Worm (Caenorhabditis elegans) whole organism, young adult: ENCODE measurements around the gene C49H3.6.
A peak's percentile ranks its signal among the peaks of the same experiment; 100 is the strongest.
"Not testable (repeated sequence)": the region's sequence is repeated elsewhere in the genome, so short reads cannot be mapped to it uniquely, and the experiment has no call there.

Source experiments
- C06A6.2 ChIP-seq: fragments of 200-800 bp; sonication (Bioruptor generic); conservative IDR thresholded peaks from 2 replicates; pipeline ENCODE4 v1.3.6; 2022; ENCODE audit warnings: missing genetic modification characterization, missing compliant biosample characterization
- D2030.7 ChIP-seq: fragments of 200-800 bp; sonication (Bioruptor generic); IDR thresholded peaks from 2 replicates; pipeline ENCODE4 v1.3.6; 2022; ENCODE audit warnings: missing genetic modification reagents, missing genetic modification characterization, missing compliant biosample characterization
- F33H1.4 ChIP-seq: fragments of 200-800 bp; sonication (Bioruptor generic); IDR thresholded peaks from 2 replicates; pipeline ENCODE4 v1.3.6; 2022; ENCODE audit warnings: missing genetic modification reagents, missing genetic modification characterization, missing compliant biosample characterization
- K11D2.4 ChIP-seq: fragments of 200-800 bp; sonication (Bioruptor generic); IDR thresholded peaks from 2 replicates; pipeline ENCODE4 v1.3.6; 2022; ENCODE audit warnings: missing genetic modification reagents, missing genetic modification characterization, missing compliant biosample characterization
- Y56A3A.18 ChIP-seq: fragments of 200-800 bp; sonication (Bioruptor generic); IDR thresholded peaks from 2 replicates; pipeline ENCODE4 v1.3.6; 2022; ENCODE audit warnings: missing genetic modification reagents, missing genetic modification characterization, missing compliant biosample characterization
- Y67H2A.10 ChIP-seq: fragments of 200-800 bp; sonication (Bioruptor generic); conservative IDR thresholded peaks from 2 replicates; pipeline ENCODE4 v1.3.6; 2022; ENCODE audit warnings: missing genetic modification reagents, missing genetic modification characterization, missing compliant biosample characterization
- Y95B8A.8 ChIP-seq: fragments of 200-800 bp; sonication (Bioruptor generic); IDR thresholded peaks from 2 replicates; pipeline ENCODE4 v1.3.6; 2022; ENCODE audit warnings: missing genetic modification reagents, missing genetic modification characterization, missing compliant biosample characterization
- ama-1 ChIP-seq, 3 experiments: fragments of 150-350 bp in 1 of 3; sonication (generic microtip) in 2 of 3; optimal IDR thresholded peaks; 2 replicates each; lab custom pipeline; 2014 to 2018; ENCODE audit warnings: missing biosample characterization in 2 of 3, missing genetic modification characterization in 2 of 3, missing genetic modification reagents in 2 of 3
- aptf-2 ChIP-seq: fragments of 200-800 bp; sonication (Bioruptor generic); conservative IDR thresholded peaks from 2 replicates; pipeline ENCODE4 v1.3.6; 2022; ENCODE audit warnings: missing genetic modification reagents, missing genetic modification characterization, missing compliant biosample characterization
- atf-7 ChIP-seq: sonication (generic microtip); optimal IDR thresholded peaks from 2 replicates; lab custom pipeline; 2017; ENCODE audit warnings: mild to moderate bottlenecking, missing genetic modification characterization, missing compliant biosample characterization
- attf-3 ChIP-seq: fragments of 200-800 bp; sonication (Bioruptor generic); conservative IDR thresholded peaks from 2 replicates; pipeline ENCODE4 v1.3.6; 2022; ENCODE audit warnings: missing genetic modification reagents, missing genetic modification characterization, missing compliant biosample characterization
- attf-5 ChIP-seq: fragments of 200-800 bp; sonication (Bioruptor generic); optimal IDR thresholded peaks from 2 replicates; lab custom pipeline; 2018; ENCODE audit warnings: mild to moderate bottlenecking, missing genetic modification characterization, missing compliant biosample characterization
- attf-6 ChIP-seq: fragments of 200-800 bp; sonication (Bioruptor generic); IDR thresholded peaks from 2 replicates; pipeline ENCODE4 v1.3.6; 2022; ENCODE audit warnings: missing genetic modification reagents, missing genetic modification characterization, missing compliant biosample characterization
- bed-1 ChIP-seq: fragments of 200-800 bp; sonication (Bioruptor generic); IDR thresholded peaks from 2 replicates; pipeline ENCODE4 v1.3.6; 2022; ENCODE audit warnings: missing genetic modification reagents, missing genetic modification characterization, missing compliant biosample characterization
- bed-2 ChIP-seq: fragments of 200-800 bp; sonication (Bioruptor generic); IDR thresholded peaks from 2 replicates; pipeline ENCODE4 v1.3.6; 2022; ENCODE audit warnings: missing genetic modification reagents, missing genetic modification characterization, missing compliant biosample characterization
- cebp-1 ChIP-seq, 2 experiments: fragments of 200-800 bp in 1 of 2; sonication (Bioruptor generic) in 1 of 2; sonication (generic microtip) in 1 of 2; IDR thresholded peaks in 1 of 2; optimal IDR thresholded peaks in 1 of 2; 2 replicates each; pipeline versions ENCODE4 v1.3.6 to Lab custom; 2017 to 2022; ENCODE audit warnings: missing compliant biosample characterization in 2 of 2, missing genetic modification characterization in 2 of 2, mild to moderate bottlenecking in 1 of 2, missing genetic modification reagents in 1 of 2, moderate library complexity in 1 of 2
- ceh-100 ChIP-seq: fragments of 200-800 bp; sonication (Bioruptor generic); IDR thresholded peaks from 2 replicates; pipeline ENCODE4 v1.3.6; 2022; ENCODE audit warnings: missing genetic modification reagents, missing genetic modification characterization, missing compliant biosample characterization
- ceh-79 ChIP-seq: sonication (generic microtip); optimal IDR thresholded peaks from 2 replicates; lab custom pipeline; 2017; ENCODE audit warnings: mild to moderate bottlenecking, missing genetic modification characterization, missing compliant biosample characterization
- dox-1 ChIP-seq: fragments of 200-800 bp; sonication (Bioruptor generic); IDR thresholded peaks from 2 replicates; pipeline ENCODE4 v1.3.6; 2022; ENCODE audit warnings: missing genetic modification reagents, missing genetic modification characterization, missing compliant biosample characterization
- egrh-3 ChIP-seq: fragments of 200-800 bp; sonication (Bioruptor generic); IDR thresholded peaks from 2 replicates; pipeline ENCODE4 v1.3.6; 2022; ENCODE audit warnings: missing genetic modification reagents, missing genetic modification characterization, missing compliant biosample characterization
- ets-4 ChIP-seq: fragments of 200-800 bp; sonication (Bioruptor generic); optimal IDR thresholded peaks from 2 replicates; lab custom pipeline; 2018; ENCODE audit warnings: mild to moderate bottlenecking, missing genetic modification characterization, missing compliant biosample characterization
- hmg-1.2 ChIP-seq: fragments of 200-800 bp; sonication (Bioruptor generic); IDR thresholded peaks from 2 replicates; pipeline ENCODE4 v1.3.6; 2022; ENCODE audit warnings: missing genetic modification reagents, missing genetic modification characterization, missing compliant biosample characterization
- let-526 ChIP-seq: fragments of 200-800 bp; sonication (Bioruptor generic); IDR thresholded peaks from 2 replicates; pipeline ENCODE4 v1.3.6; 2022; ENCODE audit warnings: missing genetic modification reagents, missing genetic modification characterization, missing compliant biosample characterization
- let-607 ChIP-seq, 2 experiments: fragments of 200-800 bp in 1 of 2; sonication (Bioruptor generic) in 1 of 2; sonication (generic microtip) in 1 of 2; optimal IDR thresholded peaks; 2 replicates each; lab custom pipeline; 2016 to 2018; ENCODE audit warnings: mild to moderate bottlenecking in 2 of 2, missing compliant biosample characterization in 2 of 2, missing genetic modification characterization in 2 of 2, moderate library complexity in 2 of 2, missing genotype in 1 of 2
- lin-26 ChIP-seq: fragments of 200-800 bp; sonication (Bioruptor generic); IDR thresholded peaks from 2 replicates; pipeline ENCODE4 v1.3.6; 2022; ENCODE audit warnings: missing genetic modification reagents, missing genetic modification characterization, missing compliant biosample characterization
- lin-35 ChIP-seq, 3 experiments: fragments of 150-350 bp in 2 of 3; sonication (generic microtip) in 1 of 3; optimal IDR thresholded peaks; 2 replicates each; lab custom pipeline; 2014 to 2018; ENCODE audit warnings: missing biosample characterization in 3 of 3, missing genetic modification characterization in 3 of 3, missing genetic modification reagents in 3 of 3
- lsl-1 ChIP-seq: fragments of 200-800 bp; sonication (Bioruptor generic); optimal IDR thresholded peaks from 2 replicates; lab custom pipeline; 2018; ENCODE audit warnings: mild to moderate bottlenecking, missing genetic modification characterization, moderate library complexity, missing compliant biosample characterization
- madf-6 ChIP-seq: fragments of 200-800 bp; sonication (Bioruptor generic); IDR thresholded peaks from 2 replicates; pipeline ENCODE4 v1.3.6; 2022; ENCODE audit warnings: missing genetic modification reagents, missing genetic modification characterization, missing compliant biosample characterization
- mcd-1 ChIP-seq: fragments of 200-800 bp; sonication (Bioruptor generic); IDR thresholded peaks from 2 replicates; pipeline ENCODE4 v1.3.6; 2022; ENCODE audit warnings: missing genetic modification reagents, missing genetic modification characterization, missing compliant biosample characterization
- mes-4 ChIP-seq: sonication (generic microtip); optimal IDR thresholded peaks from 2 replicates; lab custom pipeline; 2016; ENCODE audit warnings: missing genotype, missing genetic modification characterization, missing compliant biosample characterization
- nfyb-1 ChIP-seq: fragments of 200-800 bp; sonication (Bioruptor generic); IDR thresholded peaks from 2 replicates; pipeline ENCODE4 v1.3.6; 2022; ENCODE audit warnings: missing genetic modification reagents, missing genetic modification characterization, missing compliant biosample characterization
- pbrm-1 ChIP-seq: fragments of 200-800 bp; sonication (Bioruptor generic); IDR thresholded peaks from 2 replicates; pipeline ENCODE4 v1.3.6; 2022; ENCODE audit warnings: missing genetic modification reagents, missing genetic modification characterization, missing compliant biosample characterization
- rcor-1 ChIP-seq: fragments of 200-800 bp; sonication (Bioruptor generic); IDR thresholded peaks from 2 replicates; pipeline ENCODE4 v1.3.6; 2022; ENCODE audit warnings: missing genetic modification reagents, missing genetic modification characterization, missing compliant biosample characterization
- rpc-1 ChIP-seq, 2 experiments: fragments of 150-350 bp in 1 of 2; sonication (generic microtip) in 1 of 2; optimal IDR thresholded peaks; 2 replicates each; lab custom pipeline; 2014 to 2018; ENCODE audit warnings: missing biosample characterization in 1 of 2, missing genetic modification characterization in 1 of 2, missing genetic modification reagents in 1 of 2, missing genotype in 1 of 2
- sea-2 ChIP-seq: fragments of 200-800 bp; sonication (Bioruptor generic); IDR thresholded peaks from 2 replicates; pipeline ENCODE4 v1.3.6; 2022; ENCODE audit warnings: missing genetic modification characterization, missing compliant biosample characterization
- snpc-4 ChIP-seq, 5 experiments: fragments of 150-350 bp in 1 of 5; sonication (generic microtip) in 4 of 5; optimal IDR thresholded peaks; 2 replicates each; lab custom pipeline; 2014 to 2018; ENCODE audit warnings: missing genetic modification characterization in 5 of 5, missing biosample characterization in 3 of 5, antibody characterized with exemption in 2 of 5, mild to moderate bottlenecking in 2 of 5, missing compliant biosample characterization in 2 of 5, missing genotype in 2 of 5, moderate library complexity in 2 of 5, missing genetic modification reagents in 1 of 5
- somi-1 ChIP-seq: fragments of 200-800 bp; sonication (Bioruptor generic); optimal IDR thresholded peaks from 2 replicates; lab custom pipeline; 2018; ENCODE audit warnings: mild to moderate bottlenecking, missing genetic modification characterization, missing compliant biosample characterization
- tlf-1 ChIP-seq: fragments of 200-800 bp; sonication (Bioruptor generic); optimal IDR thresholded peaks from 2 replicates; lab custom pipeline; 2018; ENCODE audit warnings: mild to moderate bottlenecking, missing genetic modification characterization, missing compliant biosample characterization
- ztf-25 ChIP-seq: fragments of 200-800 bp; sonication (Bioruptor generic); IDR thresholded peaks from 2 replicates; pipeline ENCODE4 v1.3.6; 2022; ENCODE audit warnings: missing genetic modification reagents, missing genetic modification characterization, missing compliant biosample characterization
- ztf-28 ChIP-seq: fragments of 200-800 bp; sonication (Bioruptor generic); IDR thresholded peaks from 2 replicates; pipeline ENCODE4 v1.3.6; 2022; ENCODE audit warnings: missing genetic modification reagents, missing genetic modification characterization, missing compliant biosample characterization
- ztf-6 ChIP-seq: fragments of 200-800 bp; sonication (Bioruptor generic); IDR thresholded peaks from 2 replicates; pipeline ENCODE4 v1.3.6; 2022; ENCODE audit warnings: missing genetic modification reagents, missing genetic modification characterization, missing compliant biosample characterization

Gene C49H3.6

ce11 chrIV:7946899-7947499, 43.5 kb downstream of the C49H3.6 start, which contains the start of gene F20D12.12 (continued):
- TF ChIP-seq K11D2.4 (peak; percentile 91), rpc-1 (optimal IDR thresholded peaks at IDR 0.05; lab: Kevin White, UChicago) (peak; percentile 14), pbrm-1 (GFP tag; lab: Robert Waterston, UW) (peak; percentile 93)
- not testable (repeated sequence) for TF ChIP-seq rpc-1 (tag; optimal IDR thresholded peaks at IDR 0.05; lab: Kevin White, UChicago)
- TF ChIP-seq, all 124 proteins: peak for 65; not testable (repeated sequence) for 59

ce11 chrIV:7948290-7948689, 44.8 kb downstream of the C49H3.6 start, which contains the start of gene mcm-3AP:
mcm-3AP (plus strand) TSS chrIV:7948672.
- TF ChIP-seq mcd-1 (GFP tag; lab: Robert Waterston, UW): peak; percentile 73
- peak; percentile 79 for TF ChIP-seq attf-3
- TF ChIP-seq bed-2: peak; percentile 68; the same call in 1 of the 2 replicates
- peak; percentile 96 for TF ChIP-seq ceh-100 (GFP tag; lab: Robert Waterston, UW)
- TF ChIP-seq pbrm-1 (GFP tag; lab: Robert Waterston, UW): peak; percentile 39; the same call in 1 of the 2 replicates
- TF ChIP-seq lin-26 (GFP tag; lab: Robert Waterston, UW): peak; percentile 74; the same call in 1 of the 2 replicates
- peak; percentile 63; the same call in 1 of the 2 replicates for TF ChIP-seq C06A6.2
- TF ChIP-seq let-526: 0 out of 2 replicates have a peak, but pooled peaks have one; percentile 25
- peak; percentile 74; the same call in 1 of the 2 replicates for TF ChIP-seq D2030.7
- TF ChIP-seq ztf-28 (GFP tag; lab: Robert Waterston, UW): peak; percentile 76
- TF ChIP-seq madf-6: peak; percentile 58
- peak; percentile 59; the same call in 1 of the 2 replicates for TF ChIP-seq hmg-1.2
- TF ChIP-seq egrh-3 (GFP tag; lab: Robert Waterston, UW): peak; percentile 65
- TF ChIP-seq ztf-6 (GFP tag; lab: Robert Waterston, UW): 0 out of 2 replicates have a peak, but pooled peaks have one; percentile 55
- TF ChIP-seq ztf-25: peak; percentile 84
- peak; percentile 52 for TF ChIP-seq rcor-1
- TF ChIP-seq Y95B8A.8 (GFP tag; lab: Robert Waterston, UW): 0 out of 2 replicates have a peak, but pooled peaks have one; percentile 55
- peak; percentile 37 for TF ChIP-seq F33H1.4 (GFP tag; lab: Robert Waterston, UW)
- TF ChIP-seq nfyb-1 (GFP tag; lab: Robert Waterston, UW): peak; percentile 65; the same call in 1 of the 2 replicates
- TF ChIP-seq K11D2.4: 0 out of 2 replicates have a peak, but pooled peaks have one; percentile 28
- TF ChIP-seq attf-5: peak; percentile 41
- TF ChIP-seq dox-1 (GFP tag; lab: Robert Waterston, UW): peak; percentile 88
- not testable (repeated sequence) for TF ChIP-seq cebp-1 (GFP tag; IDR thresholded peaks at IDR 0.05; lab: Robert Waterston, UW)
- peak; percentile 5 for TF ChIP-seq cebp-1 (tag; optimal IDR thresholded peaks at IDR 0.05; lab: Kevin White, UChicago)
- peak; percentile 72; the same call in 1 of the 2 replicates for TF ChIP-seq Y67H2A.10 (GFP tag; lab: Robert Waterston, UW)
- TF ChIP-seq aptf-2 (GFP tag; lab: Robert Waterston, UW): peak; percentile 89

ce11 chrIV:7954006-7954405, 50.5 kb downstream of the C49H3.6 start:
- no peak for TF ChIP-seq ama-1 (optimal IDR thresholded peaks at IDR 0.05; lab: Kevin White, UChicago)
- TF ChIP-seq ama-1 (GFP tag; optimal IDR thresholded peaks at IDR 0.05; lab: Kevin White, UChicago): no peak
- peak; percentile 63 for TF ChIP-seq lsl-1 (GFP tag; lab: Kevin White, UChicago)
- TF ChIP-seq tlf-1 (GFP tag; lab: Kevin White, UChicago): no peak

- TF ChIP-seq K11D2.4: no peak
- no peak for TF ChIP-seq ets-4 (GFP tag; lab: Kevin White, UChicago)
- TF ChIP-seq bed-1: no peak
- TF ChIP-seq atf-7 (tag; lab: Kevin White, UChicago): no peak
- no peak for TF ChIP-seq let-607 (tag; optimal IDR thresholded peaks at IDR 0.05; lab: Kevin White, UChicago)
- TF ChIP-seq sea-2 (GFP tag; lab: Robert Waterston, UW): no peak
- no peak for TF ChIP-seq ceh-79 (tag; lab: Kevin White, UChicago)
- no peak for TF ChIP-seq snpc-4 (GFP tag; optimal IDR thresholded peaks at IDR 0.05; lab: Kevin White, UChicago)
- TF ChIP-seq snpc-4 (tag; optimal IDR thresholded peaks at IDR 0.05; lab: Kevin White, UChicago): no peak
- no peak for TF ChIP-seq attf-6
- TF ChIP-seq mes-4: no peak
- no peak for TF ChIP-seq ztf-28 (GFP tag; lab: Robert Waterston, UW)
- no peak for TF ChIP-seq Y56A3A.18 (GFP tag; lab: Robert Waterston, UW)
- TF ChIP-seq lin-35 (GFP tag; optimal IDR thresholded peaks at IDR 0.05; lab: Kevin White, UChicago): no peak
- no peak for TF ChIP-seq somi-1
Observed at ce11 chrIV:7955849-7956248, 52.3 kb downstream of the C49H3.6 start, which contains the start of gene ceh-19. ceh-19 (minus strand) TSS chrIV:7955949.
